Worm (Caenorhabditis elegans) whole organism, L4 larva: Measurements from ENCODE around the gene F56C4.1.
"Not testable (repeated sequence)": the region's sequence is repeated elsewhere in the genome, so short reads cannot be mapped to it uniquely, and the experiment has no call there.

Source experiments
- T20F7.1 ChIP-seq: fragments of 200-800 bp; sonication (Bioruptor generic); optimal IDR thresholded peaks from 2 replicates; lab custom pipeline; 2018; ENCODE audit warnings: mild to moderate bottlenecking, missing genetic modification characterization, missing compliant biosample characterization
- duxl-1 ChIP-seq: sonication (generic microtip); optimal IDR thresholded peaks from 2 replicates; lab custom pipeline; 2016; ENCODE audit warnings: mild to moderate bottlenecking, missing genetic modification characterization, moderate library complexity, missing compliant biosample characterization; ENCODE audit not compliant: poor library complexity
- nhr-11 ChIP-seq: fragments of 150-350 bp; optimal IDR thresholded peaks from 2 replicates; lab custom pipeline; 2014; ENCODE audit warnings: missing biosample characterization, missing genetic modification characterization
- vab-7 ChIP-seq: fragments of 200-800 bp; sonication (Bioruptor generic); IDR thresholded peaks from 2 replicates; pipeline ENCODE4 v1.3.6; 2022; ENCODE audit warnings: missing genetic modification reagents, missing genetic modification characterization, missing compliant biosample characterization

F56C4.1 gene

DNA sequence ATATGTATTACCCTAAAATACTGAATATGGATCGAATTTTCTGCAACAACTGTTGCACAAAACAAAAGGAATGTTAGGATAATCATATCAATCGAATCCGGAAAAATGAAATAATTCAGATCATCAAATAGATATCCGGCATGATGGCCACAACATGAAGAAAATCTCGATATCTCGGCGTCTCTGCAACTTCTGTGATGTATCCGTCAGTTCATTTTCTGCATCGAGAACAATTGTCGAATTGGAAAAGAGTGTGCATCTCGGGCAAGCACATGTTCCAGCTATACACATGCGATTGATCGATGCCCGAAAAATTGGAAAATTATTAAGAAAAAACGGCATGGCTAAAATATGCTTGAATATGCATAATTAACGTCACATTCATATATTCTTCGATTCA is 49.0 kb downstream of the F56C4.1 start, which contains the start of the genes K08C7.6 and R102.1:
Gene K08C7.6 (minus strand): TSS at position 101 of the 400 bp plus-strand sequence.
Gene R102.1 (plus strand): TSS at position 291 of the 400 bp plus-strand sequence.
- TF ChIP-seq T20F7.1 = no peak

DNA sequence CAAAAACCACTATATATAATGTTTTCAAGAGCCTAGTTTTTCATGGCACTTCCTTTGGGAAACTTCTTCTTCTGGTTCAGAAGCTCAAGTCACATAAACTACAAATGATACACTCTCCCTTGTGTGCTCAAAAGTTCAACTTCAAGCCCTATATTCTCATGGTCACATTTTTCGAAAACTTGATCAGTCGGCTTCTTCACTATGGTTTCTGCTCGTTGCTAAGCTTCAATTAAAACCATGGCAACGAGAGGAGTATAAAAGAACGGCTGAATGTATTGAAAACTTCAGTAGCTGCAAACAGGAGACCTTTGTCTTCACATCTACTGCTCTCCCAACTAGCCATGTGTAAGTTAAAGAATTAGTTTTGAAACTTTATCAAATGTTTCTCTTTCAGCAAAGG is 50.6 kb downstream of the F56C4.1 start, which contains the start of gene R102.2:
Gene R102.2 (plus strand): TSS at position 301 of the 400 bp plus-strand sequence.
- not testable (repeated sequence) for TF ChIP-seq vab-7 (GFP tag; lab: Robert Waterston, UW); duxl-1; nhr-11 (tag; lab: Kevin White, UChicago)
